Worm (Caenorhabditis elegans) whole organism, L4 larva: ENCODE measurements around the gene srj-24.

Source experiments
- F10B5.3 ChIP-seq: sonication (generic microtip); optimal IDR thresholded peaks from 2 replicates; lab custom pipeline; 2016; ENCODE audit warnings: mild to moderate bottlenecking, missing genetic modification characterization, missing compliant biosample characterization
- F26F4.8 ChIP-seq: fragments of 200-800 bp; sonication (Bioruptor generic); conservative IDR thresholded peaks from 2 replicates; pipeline ENCODE4 v1.3.6; 2022; ENCODE audit warnings: missing genetic modification characterization, missing compliant biosample characterization
- F49E8.2 ChIP-seq: sonication (generic microtip); optimal IDR thresholded peaks from 2 replicates; lab custom pipeline; 2016; ENCODE audit warnings: missing compliant biosample characterization, mild to moderate bottlenecking, missing genetic modification characterization, borderline replicate concordance
- R02D3.7 ChIP-seq: fragments of 150-350 bp; sonication (generic microtip); optimal IDR thresholded peaks from 3 replicates; lab custom pipeline; 2014; ENCODE audit warnings: missing biosample characterization, missing genetic modification characterization
- T20F7.1 ChIP-seq: fragments of 200-800 bp; sonication (Bioruptor generic); optimal IDR thresholded peaks from 2 replicates; lab custom pipeline; 2018; ENCODE audit warnings: mild to moderate bottlenecking, missing genetic modification characterization, missing compliant biosample characterization
- T26A8.4 ChIP-seq: fragments of 200-800 bp; sonication (Bioruptor generic); IDR thresholded peaks from 2 replicates; pipeline ENCODE4 v1.3.6; 2022; ENCODE audit warnings: missing genetic modification characterization, missing compliant biosample characterization
- Y105C5A.15 ChIP-seq: fragments of 200-800 bp; sonication (Bioruptor generic); IDR thresholded peaks from 2 replicates; pipeline ENCODE4 v1.3.6; 2022; ENCODE audit warnings: missing genetic modification characterization, missing compliant biosample characterization
- Y48G9A.11 ChIP-seq: fragments of 200-800 bp; sonication (Bioruptor generic); IDR thresholded peaks from 2 replicates; pipeline ENCODE4 v1.3.6; 2022; ENCODE audit warnings: missing genetic modification reagents, missing genetic modification characterization, missing compliant biosample characterization
- ZK546.5 ChIP-seq, 2 experiments: sonication (generic microtip); optimal IDR thresholded peaks; 2 replicates each; lab custom pipeline; 2017; ENCODE audit warnings: missing biosample characterization in 2 of 2, missing genetic modification characterization in 2 of 2
- aha-1 ChIP-seq: fragments of 150-350 bp; peaks from one replicate; lab custom pipeline; 2014; ENCODE audit warnings: missing biosample characterization, missing genetic modification characterization
- attf-4 ChIP-seq: sonication (generic microtip); optimal IDR thresholded peaks from 3 replicates; lab custom pipeline; 2017; ENCODE audit warnings: missing biosample characterization, missing genetic modification characterization
- ceh-32 ChIP-seq: sonication (generic microtip); optimal IDR thresholded peaks from 2 replicates; lab custom pipeline; 2016; ENCODE audit warnings: mild to moderate bottlenecking, missing genetic modification characterization, missing compliant biosample characterization; ENCODE audit not compliant: poor library complexity
- ceh-44 ChIP-seq: fragments of 200-800 bp; sonication (Bioruptor generic); IDR thresholded peaks from 2 replicates; pipeline ENCODE4 v1.3.6; 2022; ENCODE audit warnings: missing genetic modification reagents, missing genetic modification characterization, missing compliant biosample characterization
- ceh-62 ChIP-seq: sonication (generic microtip); optimal IDR thresholded peaks from 2 replicates; lab custom pipeline; 2017; ENCODE audit warnings: missing biosample characterization, missing genetic modification characterization
- cey-2 ChIP-seq: sonication (generic microtip); optimal IDR thresholded peaks from 3 replicates; lab custom pipeline; 2017; ENCODE audit warnings: missing genetic modification characterization, mild to moderate bottlenecking, missing compliant biosample characterization, antibody characterized with exemption, borderline replicate concordance; ENCODE audit not compliant: insufficient read depth
- daf-16 ChIP-seq, 3 experiments: sonication (generic microtip); optimal IDR thresholded peaks; 2 replicates each; lab custom pipeline; 2016 to 2017; ENCODE audit warnings: missing genetic modification characterization in 3 of 3, missing genetic modification reagents in 3 of 3, mild to moderate bottlenecking in 2 of 3, missing compliant biosample characterization in 2 of 3, missing biosample characterization in 1 of 3, moderate library complexity in 1 of 3
- dmd-6 ChIP-seq: fragments of 200-800 bp; sonication (Bioruptor generic); IDR thresholded peaks from 2 replicates; pipeline ENCODE4 v1.3.6; 2022; ENCODE audit warnings: missing genetic modification reagents, missing genetic modification characterization, missing compliant biosample characterization
- dmd-9 ChIP-seq: fragments of 200-800 bp; sonication (Bioruptor generic); IDR thresholded peaks from 2 replicates; pipeline ENCODE4 v1.3.6; 2022; ENCODE audit warnings: missing genetic modification reagents, missing genetic modification characterization, missing compliant biosample characterization
- egl-27 ChIP-seq: sonication (generic microtip); optimal IDR thresholded peaks from 3 replicates; lab custom pipeline; 2017; ENCODE audit warnings: missing biosample characterization, missing genetic modification reagents, missing genetic modification characterization
- fkh-10 ChIP-seq: fragments of 150-350 bp; optimal IDR thresholded peaks from 2 replicates; lab custom pipeline; 2014; ENCODE audit warnings: missing biosample characterization, missing genetic modification reagents, missing genetic modification characterization
- fos-1 ChIP-seq: fragments of 150-350 bp; optimal IDR thresholded peaks from 2 replicates; lab custom pipeline; 2014; ENCODE audit warnings: missing biosample characterization, missing genetic modification characterization
- gei-8 ChIP-seq: fragments of 200-800 bp; sonication (Bioruptor generic); optimal IDR thresholded peaks from 2 replicates; lab custom pipeline; 2018; ENCODE audit warnings: mild to moderate bottlenecking, missing genetic modification characterization, missing compliant biosample characterization
- hlh-11 ChIP-seq: fragments of 200-800 bp; sonication (Bioruptor generic); optimal IDR thresholded peaks from 2 replicates; lab custom pipeline; 2018; ENCODE audit warnings: mild to moderate bottlenecking, missing genetic modification characterization, missing compliant biosample characterization
- hlh-30 ChIP-seq: sonication (generic microtip); optimal IDR thresholded peaks from 2 replicates; lab custom pipeline; 2017; ENCODE audit warnings: antibody characterized with exemption, mild to moderate bottlenecking, missing genetic modification characterization, missing compliant biosample characterization; ENCODE audit not compliant: insufficient read depth
- hmg-1.1 ChIP-seq: fragments of 200-800 bp; sonication (Bioruptor generic); IDR thresholded peaks from 2 replicates; pipeline ENCODE4 v1.3.6; 2022; ENCODE audit warnings: missing genetic modification reagents, missing genetic modification characterization, missing compliant biosample characterization
- lim-7 ChIP-seq: fragments of 200-800 bp; sonication (Bioruptor generic); IDR thresholded peaks from 2 replicates; pipeline ENCODE4 v1.3.6; 2022; ENCODE audit warnings: missing genetic modification characterization, missing compliant biosample characterization
- lin-29 ChIP-seq: fragments of 200-800 bp; sonication (Bioruptor generic); IDR thresholded peaks from 2 replicates; pipeline ENCODE4 v1.3.6; 2022; ENCODE audit warnings: missing genetic modification reagents, missing genetic modification characterization, missing compliant biosample characterization
- lin-39 ChIP-seq: fragments of 150-350 bp; optimal IDR thresholded peaks from 2 replicates; lab custom pipeline; 2014; ENCODE audit warnings: missing biosample characterization, missing genetic modification reagents, missing genetic modification characterization
- lir-3 ChIP-seq: sonication (generic microtip); optimal IDR thresholded peaks from 2 replicates; lab custom pipeline; 2016; ENCODE audit warnings: mild to moderate bottlenecking, missing genetic modification characterization, missing compliant biosample characterization
- lsy-2 ChIP-seq, 2 experiments: fragments of 150-350 bp in 1 of 2; sonication (generic microtip) in 1 of 2; optimal IDR thresholded peaks; 2 replicates each; lab custom pipeline; 2014 to 2017; ENCODE audit warnings: missing biosample characterization in 2 of 2, missing genetic modification characterization in 2 of 2
- mdl-1 ChIP-seq, 2 experiments: fragments of 150-350 bp in 1 of 2; sonication (generic microtip) in 1 of 2; optimal IDR thresholded peaks; 2 replicates each; lab custom pipeline; 2014 to 2017; ENCODE audit warnings: missing biosample characterization in 2 of 2, missing genetic modification characterization in 2 of 2
- mdt-29 ChIP-seq: fragments of 200-800 bp; sonication (Bioruptor generic); IDR thresholded peaks from 2 replicates; pipeline ENCODE4 v1.3.6; 2022; ENCODE audit warnings: missing genetic modification reagents, missing genetic modification characterization, missing compliant biosample characterization
- mxl-2 ChIP-seq: fragments of 200-800 bp; sonication (Bioruptor generic); conservative IDR thresholded peaks from 2 replicates; pipeline ENCODE4 v1.3.6; 2022; ENCODE audit warnings: missing genetic modification reagents, missing genetic modification characterization, missing compliant biosample characterization
- nhr-102 ChIP-seq: sonication (generic microtip); optimal IDR thresholded peaks from 2 replicates; lab custom pipeline; 2016; ENCODE audit warnings: mild to moderate bottlenecking, missing genetic modification characterization, moderate library complexity, missing compliant biosample characterization
- nhr-25 ChIP-seq: sonication (generic microtip); optimal IDR thresholded peaks from 2 replicates; lab custom pipeline; 2017; ENCODE audit warnings: missing genetic modification characterization, mild to moderate bottlenecking, missing compliant biosample characterization, antibody characterized with exemption, moderate library complexity, borderline replicate concordance; ENCODE audit not compliant: insufficient read depth
- nhr-28 ChIP-seq: fragments of 150-350 bp; optimal IDR thresholded peaks from 2 replicates; lab custom pipeline; 2014; ENCODE audit warnings: missing biosample characterization, missing genetic modification characterization
- nhr-41 ChIP-seq: fragments of 200-800 bp; sonication (Bioruptor generic); IDR thresholded peaks from 2 replicates; pipeline ENCODE4 v1.3.6; 2022; ENCODE audit warnings: missing genetic modification reagents, missing genetic modification characterization, missing compliant biosample characterization
- nhr-6 ChIP-seq: fragments of 150-350 bp; optimal IDR thresholded peaks from 2 replicates; lab custom pipeline; 2014; ENCODE audit warnings: missing biosample characterization, missing genetic modification characterization
- php-3 ChIP-seq: fragments of 200-800 bp; sonication (Bioruptor generic); IDR thresholded peaks from 2 replicates; pipeline ENCODE4 v1.3.6; 2022; ENCODE audit warnings: missing genetic modification reagents, missing genetic modification characterization, missing compliant biosample characterization
- rbr-2 ChIP-seq: sonication (generic microtip); optimal IDR thresholded peaks from 2 replicates; lab custom pipeline; 2016; ENCODE audit warnings: missing genotype, missing genetic modification characterization, missing compliant biosample characterization
- set-16 ChIP-seq: fragments of 200-800 bp; sonication (Bioruptor generic); IDR thresholded peaks from 2 replicates; pipeline ENCODE4 v1.3.6; 2022; ENCODE audit warnings: missing genetic modification reagents, missing genetic modification characterization, missing compliant biosample characterization
- snpc-1.2 ChIP-seq: fragments of 200-800 bp; sonication (Bioruptor generic); IDR thresholded peaks from 2 replicates; pipeline ENCODE4 v1.3.6; 2022; ENCODE audit warnings: missing genetic modification reagents, missing genetic modification characterization, missing compliant biosample characterization
- spr-3 ChIP-seq: fragments of 200-800 bp; sonication (Bioruptor generic); optimal IDR thresholded peaks from 2 replicates; lab custom pipeline; 2018; ENCODE audit warnings: mild to moderate bottlenecking, missing genetic modification characterization, missing compliant biosample characterization
- tag-97 ChIP-seq: fragments of 200-800 bp; sonication (Bioruptor generic); IDR thresholded peaks from 2 replicates; pipeline ENCODE4 v1.3.6; 2022; ENCODE audit warnings: missing genetic modification characterization, missing compliant biosample characterization
- unc-39 ChIP-seq: sonication (generic microtip); optimal IDR thresholded peaks from 2 replicates; lab custom pipeline; 2017; ENCODE audit warnings: missing biosample characterization, missing genetic modification characterization
- unc-62 ChIP-seq, 3 experiments: fragments of 150-350 bp in 1 of 3; sonication (generic microtip); optimal IDR thresholded peaks in 2 of 3; peaks in 1 of 3; 1 replicate in 1 of 3; 2 replicates in 2 of 3; lab custom pipeline; 2014 to 2017; ENCODE audit warnings: missing biosample characterization in 3 of 3, missing genetic modification characterization in 3 of 3, missing genetic modification reagents in 3 of 3, missing genotype in 1 of 3
- vab-7 ChIP-seq: fragments of 200-800 bp; sonication (Bioruptor generic); IDR thresholded peaks from 2 replicates; pipeline ENCODE4 v1.3.6; 2022; ENCODE audit warnings: missing genetic modification reagents, missing genetic modification characterization, missing compliant biosample characterization
- zfp-3 ChIP-seq: fragments of 200-800 bp; sonication (Bioruptor generic); conservative IDR thresholded peaks from 2 replicates; pipeline ENCODE4 v1.3.6; 2022; ENCODE audit warnings: missing genetic modification reagents, missing genetic modification characterization, missing compliant biosample characterization
- zip-2 ChIP-seq: fragments of 150-350 bp; optimal IDR thresholded peaks from 2 replicates; lab custom pipeline; 2014; ENCODE audit warnings: missing biosample characterization, missing genetic modification characterization
- ztf-7 ChIP-seq: fragments of 150-350 bp; optimal IDR thresholded peaks from 2 replicates; lab custom pipeline; 2014; ENCODE audit warnings: missing biosample characterization, missing genetic modification characterization

Gene srj-24

ce11 chrV:773256-773655, 34.6 kb upstream of the srj-24 start, which contains the start of gene sti-1 (continued):
- peak; percentile 75 for TF ChIP-seq hlh-30
- no peak for TF ChIP-seq T20F7.1 (GFP tag; lab: Kevin White, UChicago)
- TF ChIP-seq zip-2 (tag; lab: Kevin White, UChicago), result no peak
- no peak for TF ChIP-seq ZK546.5 (tag; optimal IDR thresholded peaks at IDR 0.05; lab: Kevin White, UChicago)
- peak in 1 of 2 experiments; percentile 90 for TF ChIP-seq lsy-2 (tag; optimal IDR thresholded peaks at IDR 0.05; lab: Kevin White, UChicago)
- TF ChIP-seq nhr-28 (tag; lab: Kevin White, UChicago), result peak; percentile 83
- TF ChIP-seq lir-3 (tag; lab: Kevin White, UChicago), result no peak
- 0 out of 2 replicates have a peak, but pooled peaks have one; percentile 47 for TF ChIP-seq zfp-3 (GFP tag; lab: Robert Waterston, UW)
- peak; percentile 69 for TF ChIP-seq nhr-25 (tag; lab: Kevin White, UChicago)
- TF ChIP-seq mxl-2 (GFP tag; lab: Robert Waterston, UW), result no peak
- TF ChIP-seq fkh-10 (GFP tag; lab: Kevin White, UChicago), result peak; percentile 35
- no peak for TF ChIP-seq tag-97 (GFP tag; lab: Robert Waterston, UW)
- no peak for TF ChIP-seq unc-39 (tag; lab: Kevin White, UChicago)
- TF ChIP-seq egl-27, result no peak
- no peak for TF ChIP-seq lim-7
- no peak for TF ChIP-seq dmd-9
- TF ChIP-seq rbr-2, result peak; percentile 68
- TF ChIP-seq ceh-62 (tag; lab: Kevin White, UChicago), result no peak
- TF ChIP-seq F49E8.2 (tag; lab: Kevin White, UChicago), result peak; percentile 26
- TF ChIP-seq Y105C5A.15, result no peak
- no peak for TF ChIP-seq fos-1 (tag; lab: Kevin White, UChicago)
- no peak for TF ChIP-seq F26F4.8
- no peak for TF ChIP-seq F10B5.3
- no peak for TF ChIP-seq attf-4 (tag; lab: Kevin White, UChicago)
- TF ChIP-seq mdt-29 (GFP tag; lab: Robert Waterston, UW), result no peak
- peak; percentile 67 for TF ChIP-seq nhr-6 (tag; lab: Kevin White, UChicago)
- TF ChIP-seq aha-1 (tag; lab: Kevin White, UChicago), result peak; percentile 88
- peak; percentile 60 for TF ChIP-seq hlh-11 (tag; lab: Kevin White, UChicago)
- no peak for TF ChIP-seq nhr-41
- TF ChIP-seq snpc-1.2 (GFP tag; lab: Robert Waterston, UW), result no peak
- TF ChIP-seq unc-62 (GFP tag; optimal IDR thresholded peaks at IDR 0.05 in 1 of 2; lab: Kevin White, UChicago), result no peak
- TF ChIP-seq unc-62 (tag; optimal IDR thresholded peaks at IDR 0.05; lab: Kevin White, UChicago), result no peak
- no peak for TF ChIP-seq gei-8
- no peak for TF ChIP-seq daf-16 (GFP tag; optimal IDR thresholded peaks at IDR 0.05; lab: Kevin White, UChicago)
- TF ChIP-seq daf-16 (tag; optimal IDR thresholded peaks at IDR 0.05; lab: Kevin White, UChicago), result peak; percentile 20
- no peak for TF ChIP-seq vab-7 (GFP tag; lab: Robert Waterston, UW)
- TF ChIP-seq hmg-1.1 (GFP tag; lab: Robert Waterston, UW), result peak; percentile 72
- no peak for TF ChIP-seq lin-29 (GFP tag; lab: Robert Waterston, UW)
- TF ChIP-seq R02D3.7, result no peak
- peak; percentile 55; the same call in 1 of the 2 replicates for TF ChIP-seq T26A8.4 (GFP tag; lab: Robert Waterston, UW)
- peak; percentile 60 for TF ChIP-seq nhr-102 (tag; lab: Kevin White, UChicago)
- TF ChIP-seq set-16 (GFP tag; lab: Robert Waterston, UW), result no peak
- no peak for TF ChIP-seq php-3 (GFP tag; lab: Robert Waterston, UW)
- no peak for TF ChIP-seq cey-2 (tag; lab: Kevin White, UChicago)
- TF ChIP-seq mdl-1 (tag; optimal IDR thresholded peaks at IDR 0.05; lab: Kevin White, UChicago), result peak in 1 of 2 experiments; percentile 54
- peak; percentile 79 for TF ChIP-seq ztf-7 (tag; lab: Kevin White, UChicago)
- TF ChIP-seq spr-3 (GFP tag; lab: Kevin White, UChicago), result no peak
- no peak for TF ChIP-seq ceh-44 (GFP tag; lab: Robert Waterston, UW)
- peak; percentile 30; the same call in 1 of the 2 replicates for TF ChIP-seq dmd-6
- TF ChIP-seq ceh-32 (tag; lab: Kevin White, UChicago), result no peak
- TF ChIP-seq lin-39 (tag; lab: Kevin White, UChicago), result no peak
- no peak for TF ChIP-seq Y48G9A.11 (GFP tag; lab: Robert Waterston, UW)
